Fruit fly (Drosophila melanogaster): ENCODE measurements around the gene MFS3.

dm6 chr2L:1157679-1158518, 14.9 kb downstream of the MFS3 start, which contains the start of gene capt:
- TF ChIP-seq kay (GFP tag; optimal IDR thresholded peaks at IDR 0.05): peak; percentile 69
- no peak for TF ChIP-seq Sry-δ (GFP tag; optimal IDR thresholded peaks at IDR 0.05)
- TF ChIP-seq Dip2 (GFP tag; IDR thresholded peaks at IDR 0.05): no peak
- TF ChIP-seq HHEX (GFP tag; optimal IDR thresholded peaks at IDR 0.05): no peak
- no peak for TF ChIP-seq CG14050 (GFP tag; IDR thresholded peaks at IDR 0.05)
- TF ChIP-seq zfh1 (GFP tag; IDR thresholded peaks at IDR 0.05): 0 out of 3 replicates have a peak, but pooled peaks have one; percentile 30
- TF ChIP-seq h (optimal IDR thresholded peaks at IDR 0.05): no peak
- no peak for TF ChIP-seq CG5180 (GFP tag; optimal IDR thresholded peaks at IDR 0.05)
- no peak for TF ChIP-seq repo (GFP tag; optimal IDR thresholded peaks at IDR 0.05)
- peak; percentile 21; the same call in 1 of the 3 replicates for TF ChIP-seq Dbx (GFP tag; IDR thresholded peaks at IDR 0.05)
